Fruit fly (Drosophila melanogaster): ENCODE results near the gene CG8032.

The CG8032 gene

dm6 chr3R:8642376-8642966 lies 21.4 kb upstream of the CG8032 start (continued):
- TF ChIP-seq org-1 (GFP tag; optimal IDR thresholded peaks at IDR 0.05): no peak
- TF ChIP-seq twi (tag; optimal IDR thresholded peaks at IDR 0.05): no peak
- no peak for TF ChIP-seq Dref (GFP tag; IDR thresholded peaks at IDR 0.05)
- TF ChIP-seq CG15514 (GFP tag; optimal IDR thresholded peaks at IDR 0.05): no peak
- TF ChIP-seq Scr (GFP tag; IDR thresholded peaks at IDR 0.05; ENCODE audit: partially characterized antibody): peak; percentile 65
- TF ChIP-seq CG18011 (GFP tag; optimal IDR thresholded peaks at IDR 0.05): no peak
- no peak for TF ChIP-seq CG17612 (GFP tag; IDR thresholded peaks at IDR 0.05)
- peak; percentile 55 for TF ChIP-seq tna (GFP tag; IDR thresholded peaks at IDR 0.05; ENCODE audit: partially characterized antibody)
- TF ChIP-seq CG6689 (GFP tag; IDR thresholded peaks at IDR 0.05): no peak
- peak; percentile 68 for TF ChIP-seq CG16813 (GFP tag; IDR thresholded peaks at IDR 0.05; ENCODE audit: partially characterized antibody)
- no peak for TF ChIP-seq hbn (GFP tag; IDR thresholded peaks at IDR 0.05; ENCODE audit: partially characterized antibody)
- no peak for TF ChIP-seq stwl (tag; optimal IDR thresholded peaks at IDR 0.05)
- peak; percentile 70 for TF ChIP-seq bbx (GFP tag; IDR thresholded peaks at IDR 0.05; ENCODE audit: partially characterized antibody)
- peak; percentile 13 for TF ChIP-seq CG11504 (tag; optimal IDR thresholded peaks at IDR 0.05)
- TF ChIP-seq MBD-R2 (GFP tag; IDR thresholded peaks at IDR 0.05): no peak
- no peak for TF ChIP-seq MTF-1 (GFP tag; optimal IDR thresholded peaks at IDR 0.05; ENCODE audit: borderline replicate concordance)
- no peak for TF ChIP-seq HLH3B (GFP tag; IDR thresholded peaks at IDR 0.05)
- peak; percentile 75 for TF ChIP-seq exex (tag; optimal IDR thresholded peaks at IDR 0.05)
- no peak for TF ChIP-seq CTCF (GFP tag; optimal IDR thresholded peaks at IDR 0.05)
- TF ChIP-seq vvl (GFP tag; IDR thresholded peaks at IDR 0.05): 0 out of 2 replicates have a peak, but pooled peaks have one; percentile 24
- peak; percentile 63; the same call in 2 of the 3 replicates for TF ChIP-seq CG34224 (GFP tag; IDR thresholded peaks at IDR 0.05; ENCODE audit: partially characterized antibody)
- TF ChIP-seq amos (GFP tag; IDR thresholded peaks at IDR 0.05; ENCODE audit: partially characterized antibody): peak; percentile 73
- no peak for TF ChIP-seq row (GFP tag; IDR thresholded peaks at IDR 0.05)
- no peak for TF ChIP-seq oc (tag; optimal IDR thresholded peaks at IDR 0.05)
- no peak for TF ChIP-seq CG3726 (GFP tag; IDR thresholded peaks at IDR 0.05)
- TF ChIP-seq onecut (GFP tag; IDR thresholded peaks at IDR 0.05): no peak
- TF ChIP-seq shn (GFP tag; optimal IDR thresholded peaks at IDR 0.05): no peak
- no peak for TF ChIP-seq sc (optimal IDR thresholded peaks at IDR 0.05)
- TF ChIP-seq sc (GFP tag; optimal IDR thresholded peaks at IDR 0.05): no peak
- TF ChIP-seq CG15479 (GFP tag; optimal IDR thresholded peaks at IDR 0.05): no peak
- peak; percentile 57 for TF ChIP-seq Bgb (GFP tag; IDR thresholded peaks at IDR 0.05; ENCODE audit: partially characterized antibody)
- TF ChIP-seq sr (GFP tag; IDR thresholded peaks at IDR 0.05): no peak
- TF ChIP-seq Usf (GFP tag; optimal IDR thresholded peaks at IDR 0.05): no peak
- TF ChIP-seq sens (GFP tag): peak; percentile 62
- TF ChIP-seq ken (GFP tag; IDR thresholded peaks at IDR 0.05): no peak
- TF ChIP-seq crol (GFP tag; IDR thresholded peaks at IDR 0.05): peak; percentile 76
- TF ChIP-seq sob (GFP tag; IDR thresholded peaks at IDR 0.05): no peak
- TF ChIP-seq Awh (GFP tag; IDR thresholded peaks at IDR 0.05): no peak
- TF ChIP-seq pita (GFP tag; optimal IDR thresholded peaks at IDR 0.05): no peak
- no peak for TF ChIP-seq run (tag; optimal IDR thresholded peaks at IDR 0.05)
- no peak for TF ChIP-seq Adf1 (GFP tag; IDR thresholded peaks at IDR 0.05)
- TF ChIP-seq wor (GFP tag; IDR thresholded peaks at IDR 0.05): no peak
- no peak for TF ChIP-seq CG3065 (GFP tag; optimal IDR thresholded peaks at IDR 0.05)
- TF ChIP-seq CG17328 (GFP tag; IDR thresholded peaks at IDR 0.05): no peak
- no peak for TF ChIP-seq otp (GFP tag; IDR thresholded peaks at IDR 0.05)
- no peak for TF ChIP-seq CG9215 (GFP tag; IDR thresholded peaks at IDR 0.05)
- no peak for TF ChIP-seq Max (GFP tag; optimal IDR thresholded peaks at IDR 0.05)
- peak; percentile 15 for TF ChIP-seq corto (GFP tag; optimal IDR thresholded peaks at IDR 0.05)
- TF ChIP-seq sna (GFP tag; IDR thresholded peaks at IDR 0.05; ENCODE audit: partially characterized antibody): peak; percentile 38
- TF ChIP-seq CG5180 (GFP tag; optimal IDR thresholded peaks at IDR 0.05): peak; percentile 14
- TF ChIP-seq CG9817 (tag; optimal IDR thresholded peaks at IDR 0.05): no peak
